Worm (Caenorhabditis elegans) whole organism, early embryonic: ENCODE results near the gene C14E2.7.

Source experiments
- B0310.2 ChIP-seq: sonication (generic microtip); optimal IDR thresholded peaks from 2 replicates; lab custom pipeline; 2016; ENCODE audit warnings: mild to moderate bottlenecking, missing genetic modification characterization, missing compliant biosample characterization
- F13C5.2 ChIP-seq: sonication (generic microtip); optimal IDR thresholded peaks from 2 replicates; lab custom pipeline; 2017; ENCODE audit warnings: mild to moderate bottlenecking, missing genetic modification characterization, inconsistent platforms, missing compliant biosample characterization
- aly-1 ChIP-seq: sonication (generic microtip); optimal IDR thresholded peaks from 2 replicates; lab custom pipeline; 2016; ENCODE audit warnings: missing genetic modification characterization, missing compliant biosample characterization
- ama-1 ChIP-seq: fragments of 150-350 bp; optimal IDR thresholded peaks from 2 replicates; lab custom pipeline; 2014
- ceh-13 ChIP-seq: fragments of 200-800 bp; sonication (Bioruptor generic); optimal IDR thresholded peaks from 2 replicates; lab custom pipeline; 2018; ENCODE audit warnings: mild to moderate bottlenecking, missing genetic modification characterization, missing compliant biosample characterization
- ceh-36 ChIP-seq: sonication (generic microtip); optimal IDR thresholded peaks from 2 replicates; lab custom pipeline; 2016; ENCODE audit warnings: missing genetic modification characterization, inconsistent platforms, missing compliant biosample characterization
- ets-7 ChIP-seq: sonication (generic microtip); optimal IDR thresholded peaks from 2 replicates; lab custom pipeline; 2016; ENCODE audit warnings: missing genotype, missing genetic modification characterization, missing compliant biosample characterization
- flt-1 ChIP-seq: fragments of 200-800 bp; sonication (Bioruptor generic); IDR thresholded peaks from 2 replicates; pipeline ENCODE4 v1.3.6; 2022; ENCODE audit warnings: missing genetic modification characterization, missing compliant biosample characterization
- hmbx-1 ChIP-seq: sonication (generic microtip); optimal IDR thresholded peaks from 2 replicates; lab custom pipeline; 2016; ENCODE audit warnings: mild to moderate bottlenecking, missing genetic modification characterization, missing compliant biosample characterization
- hmg-4 ChIP-seq: fragments of 200-800 bp; sonication (Bioruptor generic); optimal IDR thresholded peaks from 2 replicates; lab custom pipeline; 2018; ENCODE audit warnings: mild to moderate bottlenecking, missing genetic modification characterization, missing compliant biosample characterization
- hnd-1 ChIP-seq: sonication (generic microtip); optimal IDR thresholded peaks from 2 replicates; lab custom pipeline; 2016; ENCODE audit warnings: missing genetic modification characterization, missing compliant biosample characterization
- pes-1 ChIP-seq: fragments of 200-800 bp; sonication (Bioruptor generic); IDR thresholded peaks from 2 replicates; pipeline ENCODE4 v1.3.6; 2022; ENCODE audit warnings: missing genetic modification reagents, missing genetic modification characterization, missing compliant biosample characterization
- scrt-1 ChIP-seq: fragments of 200-800 bp; sonication (Bioruptor generic); IDR thresholded peaks from 2 replicates; pipeline ENCODE4 v1.3.6; 2022; ENCODE audit warnings: missing genetic modification characterization, missing compliant biosample characterization
- sea-1 ChIP-seq: fragments of 200-800 bp; sonication (Bioruptor generic); conservative IDR thresholded peaks from 2 replicates; pipeline ENCODE4 v1.3.6; 2022; ENCODE audit warnings: missing genetic modification characterization, missing compliant biosample characterization
- tbx-11 ChIP-seq: fragments of 200-800 bp; sonication (Bioruptor generic); IDR thresholded peaks from 2 replicates; pipeline ENCODE4 v1.3.6; 2022; ENCODE audit warnings: missing genetic modification characterization, missing compliant biosample characterization
- tbx-37 ChIP-seq: fragments of 200-800 bp; sonication (Bioruptor generic); conservative IDR thresholded peaks from 2 replicates; pipeline ENCODE4 v1.3.6; 2022; ENCODE audit warnings: missing genetic modification reagents, missing genetic modification characterization, missing compliant biosample characterization
- tra-4 ChIP-seq: sonication (generic microtip); optimal IDR thresholded peaks from 2 replicates; lab custom pipeline; 2017; ENCODE audit warnings: missing genetic modification characterization, missing compliant biosample characterization

Gene C14E2.7

ce11 chrX:1811436-1811835, 4.8 kb upstream of the C14E2.7 start, which contains the start of gene C14E2.3:
Gene C14E2.3, minus strand, starts transcription at chrX:1811536.
- TF ChIP-seq pes-1 (GFP tag; lab: Robert Waterston, UW): no peak
- TF ChIP-seq hnd-1 (tag; lab: Kevin White, UChicago): no peak
- no peak for TF ChIP-seq B0310.2 (tag; lab: Kevin White, UChicago)
- TF ChIP-seq ceh-36 (tag; lab: Kevin White, UChicago): no peak
- TF ChIP-seq ceh-13 (GFP tag; lab: Kevin White, UChicago): no peak

ce11 chrX:1821235-1821634, 5.0 kb downstream of the C14E2.7 start, which contains the start of gene C14E2.4:
Gene C14E2.4, minus strand, starts transcription at chrX:1821335.
- TF ChIP-seq aly-1 (tag; lab: Kevin White, UChicago): no peak
- no peak for TF ChIP-seq tbx-11 (GFP tag; lab: Robert Waterston, UW)
- TF ChIP-seq hmg-4 (GFP tag; lab: Kevin White, UChicago): no peak
- no peak for TF ChIP-seq flt-1 (GFP tag; lab: Robert Waterston, UW)
- TF ChIP-seq hmbx-1 (tag; lab: Kevin White, UChicago): no peak
- no peak for TF ChIP-seq tbx-37 (GFP tag; lab: Robert Waterston, UW)
- TF ChIP-seq pes-1 (GFP tag; lab: Robert Waterston, UW): no peak
- TF ChIP-seq hnd-1 (tag; lab: Kevin White, UChicago): no peak

ce11 chrX:1825290-1825832, 9.2 kb downstream of the C14E2.7 start, which contains the start of gene C14E2.5:
Gene C14E2.5, minus strand, starts transcription at chrX:1825340.
- TF ChIP-seq tbx-37 (GFP tag; lab: Robert Waterston, UW): no peak
- TF ChIP-seq ama-1 (lab: Kevin White, UChicago): no peak
- TF ChIP-seq pes-1 (GFP tag; lab: Robert Waterston, UW): no peak
- no peak for TF ChIP-seq tbx-11 (GFP tag; lab: Robert Waterston, UW)
- no peak for TF ChIP-seq B0310.2 (tag; lab: Kevin White, UChicago)
- TF ChIP-seq aly-1 (tag; lab: Kevin White, UChicago): no peak
- TF ChIP-seq hnd-1 (tag; lab: Kevin White, UChicago): no peak
- TF ChIP-seq F13C5.2 (tag; lab: Kevin White, UChicago): no peak
- no peak for TF ChIP-seq ceh-36 (tag; lab: Kevin White, UChicago)
- TF ChIP-seq tra-4 (tag; lab: Kevin White, UChicago): no peak
- TF ChIP-seq ceh-13 (GFP tag; lab: Kevin White, UChicago): no peak
- TF ChIP-seq hmg-4 (GFP tag; lab: Kevin White, UChicago): no peak
- no peak for TF ChIP-seq scrt-1 (GFP tag; lab: Robert Waterston, UW)

ce11 chrX:1826166-1826565, 10.0 kb downstream of the C14E2.7 start, which contains the start of gene C14E2.1:
Gene C14E2.1, plus strand, starts transcription at chrX:1826466.
- TF ChIP-seq flt-1 (GFP tag; lab: Robert Waterston, UW): no peak
- TF ChIP-seq pes-1 (GFP tag; lab: Robert Waterston, UW): no peak
- TF ChIP-seq F13C5.2 (tag; lab: Kevin White, UChicago): no peak
- no peak for TF ChIP-seq hnd-1 (tag; lab: Kevin White, UChicago)
- TF ChIP-seq tra-4 (tag; lab: Kevin White, UChicago): no peak
- no peak for TF ChIP-seq hmg-4 (GFP tag; lab: Kevin White, UChicago)
- TF ChIP-seq tbx-37 (GFP tag; lab: Robert Waterston, UW): no peak
- TF ChIP-seq hmbx-1 (tag; lab: Kevin White, UChicago): no peak
- TF ChIP-seq ets-7 (tag; lab: Kevin White, UChicago): no peak
- no peak for TF ChIP-seq sea-1 (GFP tag; lab: Robert Waterston, UW)

- TF ChIP-seq sea-1 (GFP tag; lab: Robert Waterston, UW) (no peak), hmg-4 (GFP tag; lab: Kevin White, UChicago) (no peak), tbx-11 (GFP tag; lab: Robert Waterston, UW) (no peak), ama-1 (lab: Kevin White, UChicago) (no peak), ets-7 (tag; lab: Kevin White, UChicago) (no peak), scrt-1 (GFP tag; lab: Robert Waterston, UW) (no peak), hnd-1 (tag; lab: Kevin White, UChicago) (no peak), ceh-13 (GFP tag; lab: Kevin White, UChicago) (no peak), B0310.2 (tag; lab: Kevin White, UChicago) (no peak), flt-1 (GFP tag; lab: Robert Waterston, UW) (no peak), tbx-37 (GFP tag; lab: Robert Waterston, UW) (no peak), aly-1 (tag; lab: Kevin White, UChicago) (no peak), hmbx-1 (tag; lab: Kevin White, UChicago) (no peak), F13C5.2 (tag; lab: Kevin White, UChicago) (no peak), pes-1 (GFP tag; lab: Robert Waterston, UW) (no peak), tra-4 (tag; lab: Kevin White, UChicago) (no peak), ceh-36 (tag; lab: Kevin White, UChicago) (no peak)
Observed at ce11 chrX:1829937-1830336, 13.7 kb downstream of the C14E2.7 start, which contains the start of gene C14E2.6. Gene C14E2.6, minus strand, starts transcription at chrX:1830037.

- TF ChIP-seq pes-1 (GFP tag; lab: Robert Waterston, UW) (no peak), B0310.2 (tag; lab: Kevin White, UChicago) (no peak), ceh-36 (tag; lab: Kevin White, UChicago) (no peak), scrt-1 (GFP tag; lab: Robert Waterston, UW) (no peak), tbx-37 (GFP tag; lab: Robert Waterston, UW) (no peak), flt-1 (GFP tag; lab: Robert Waterston, UW) (no peak), ama-1 (lab: Kevin White, UChicago) (no peak)
Observed at ce11 chrX:1830475-1830874, 14.3 kb downstream of the C14E2.7 start.

- TF ChIP-seq ama-1 (lab: Kevin White, UChicago) (no peak), flt-1 (GFP tag; lab: Robert Waterston, UW) (peak; percentile 72), tra-4 (tag; lab: Kevin White, UChicago) (no peak), hmg-4 (GFP tag; lab: Kevin White, UChicago) (peak; percentile 57), tbx-11 (GFP tag; lab: Robert Waterston, UW) (peak; percentile 64), sea-1 (GFP tag; lab: Robert Waterston, UW) (peak; percentile 75), F13C5.2 (tag; lab: Kevin White, UChicago) (peak; percentile 67), pes-1 (GFP tag; lab: Robert Waterston, UW) (peak; percentile 77), aly-1 (tag; lab: Kevin White, UChicago) (no peak), scrt-1 (GFP tag; lab: Robert Waterston, UW) (peak; percentile 78), hmbx-1 (tag; lab: Kevin White, UChicago) (no peak), hnd-1 (tag; lab: Kevin White, UChicago) (peak; percentile 61), ets-7 (tag; lab: Kevin White, UChicago) (no peak), ceh-36 (tag; lab: Kevin White, UChicago) (peak; percentile 55), B0310.2 (tag; lab: Kevin White, UChicago) (peak; percentile 42), ceh-13 (GFP tag; lab: Kevin White, UChicago) (peak; percentile 26), tbx-37 (GFP tag; lab: Robert Waterston, UW) (peak; percentile 81)
Observed at ce11 chrX:1837703-1838102, 21.5 kb downstream of the C14E2.7 start.
